Worm (Caenorhabditis elegans): Measurements from ENCODE around the gene F55A11.1.

The F55A11.1 gene

DNA sequence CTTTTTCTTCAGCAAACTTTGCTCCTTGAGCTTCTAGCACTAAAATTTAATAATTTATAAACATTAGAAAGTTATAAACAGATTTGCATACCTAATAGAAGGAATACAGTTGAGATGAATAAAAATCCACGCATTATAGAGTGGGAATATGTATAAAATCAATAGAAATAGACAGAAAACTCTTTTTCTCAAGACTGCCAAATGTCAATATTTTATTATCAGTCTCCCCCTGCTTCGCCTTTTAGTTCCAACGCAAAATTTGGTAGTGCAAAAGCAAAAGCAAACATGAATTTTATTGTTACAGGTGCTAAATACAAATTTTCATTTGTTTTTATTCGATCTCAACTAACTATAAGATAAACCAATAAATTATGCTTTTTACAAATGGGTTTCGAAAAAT is 1.3 kb downstream of the F55A11.1 start, which contains the start of gene T04F3.4:
Gene T04F3.4 (minus strand): TSS at position 187 of the 400 bp plus-strand sequence.
- TF ChIP-seq nhr-237 (tag; optimal IDR thresholded peaks at IDR 0.05) (no peak), pha-4 (tag; optimal IDR thresholded peaks at IDR 0.05) (peak; percentile 24), pqm-1 (tag; optimal IDR thresholded peaks at IDR 0.05) (no peak), nhr-25 (tag; optimal IDR thresholded peaks at IDR 0.05) (no peak), egl-27 (tag; optimal IDR thresholded peaks at IDR 0.05) (no peak), snpc-4 (tag; optimal IDR thresholded peaks at IDR 0.05) (no peak), fkh-10 (GFP tag; optimal IDR thresholded peaks at IDR 0.05) (no peak), unc-62 (GFP tag; optimal IDR thresholded peaks at IDR 0.05) (no peak), skn-1 (tag; optimal IDR thresholded peaks at IDR 0.05) (no peak), tbx-2 (tag; optimal IDR thresholded peaks at IDR 0.05) (no peak), R02D3.7 (tag; optimal IDR thresholded peaks at IDR 0.05) (no peak), nhr-43 (tag; optimal IDR thresholded peaks at IDR 0.05; ENCODE audit: poor library complexity, severe bottlenecking) (no peak), fkh-2 (tag; optimal IDR thresholded peaks at IDR 0.05) (no peak), ztf-11 (tag; optimal IDR thresholded peaks at IDR 0.05) (no peak), elt-2 (tag; optimal IDR thresholded peaks at IDR 0.05) (peak; percentile 4), eor-1 (tag; optimal IDR thresholded peaks at IDR 0.05) (no peak), ceh-28 (tag; optimal IDR thresholded peaks at IDR 0.05) (peak; percentile 8), lsy-12 (tag; optimal IDR thresholded peaks at IDR 0.05) (no peak), sea-2 (GFP tag; optimal IDR thresholded peaks at IDR 0.05) (no peak)

ce11 chrV:11760371-11760770 is 3.8 kb downstream of the F55A11.1 start, which contains the start of gene T04F3.5:
TSS of gene T04F3.5 (plus strand) at chrV:11760671.
- TF ChIP-seq pqm-1 (tag; optimal IDR thresholded peaks at IDR 0.05) (no peak), fkh-2 (tag; optimal IDR thresholded peaks at IDR 0.05) (no peak), hmg-11 (tag; optimal IDR thresholded peaks at IDR 0.05) (no peak), nhr-12 (tag; optimal IDR thresholded peaks at IDR 0.05) (no peak), lsy-12 (tag; optimal IDR thresholded peaks at IDR 0.05) (no peak), ZK546.5 (tag; optimal IDR thresholded peaks at IDR 0.05) (no peak), ceh-28 (tag; optimal IDR thresholded peaks at IDR 0.05) (no peak), ceh-82 (tag; optimal IDR thresholded peaks at IDR 0.05) (no peak), ceh-9 (tag; optimal IDR thresholded peaks at IDR 0.05) (no peak), egl-5 (tag; optimal IDR thresholded peaks at IDR 0.05) (no peak), unc-62 (GFP tag; optimal IDR thresholded peaks at IDR 0.05) (no peak), R02D3.7 (tag; optimal IDR thresholded peaks at IDR 0.05) (no peak), pha-4 (tag; optimal IDR thresholded peaks at IDR 0.05) (no peak), fos-1 (tag; optimal IDR thresholded peaks at IDR 0.05) (no peak), unc-39 (tag; optimal IDR thresholded peaks at IDR 0.05) (no peak), nhr-77 (tag; optimal IDR thresholded peaks at IDR 0.05) (no peak), skn-1 (tag; optimal IDR thresholded peaks at IDR 0.05) (no peak)

DNA sequence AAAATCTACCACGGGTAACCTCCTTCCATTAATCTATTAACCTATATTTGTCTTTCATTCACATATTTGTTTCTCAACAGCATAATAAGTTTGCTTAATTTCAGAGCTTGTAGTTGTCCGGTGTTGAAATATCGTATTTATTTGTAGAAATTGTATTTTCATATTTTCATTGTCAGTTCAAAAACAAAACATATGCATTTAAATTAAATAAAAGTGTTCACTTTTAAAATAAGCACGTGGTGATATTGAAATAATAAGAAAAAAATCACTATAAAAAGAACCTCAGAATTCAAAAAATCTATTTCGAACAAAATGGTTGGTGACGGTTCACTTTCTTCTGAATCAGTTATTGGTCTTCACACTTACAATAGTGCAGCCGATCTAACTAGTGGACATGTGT is 5.5 kb downstream of the F55A11.1 start, which contains the start of gene T04F3.3:
Gene T04F3.3 (plus strand): TSS at position 301 of the 400 bp plus-strand sequence.
- TF ChIP-seq mml-1 (tag; optimal IDR thresholded peaks at IDR 0.05), result no peak
- TF ChIP-seq nhr-67 (tag; optimal IDR thresholded peaks at IDR 0.05), result no peak
- TF ChIP-seq mdl-1 (tag; optimal IDR thresholded peaks at IDR 0.05), result no peak
- no peak for TF ChIP-seq nhr-28 (tag; optimal IDR thresholded peaks at IDR 0.05)
- no peak for TF ChIP-seq skn-1 (tag; optimal IDR thresholded peaks at IDR 0.05)
- TF ChIP-seq tbx-2 (tag; optimal IDR thresholded peaks at IDR 0.05), result no peak
- TF ChIP-seq snpc-4 (tag; optimal IDR thresholded peaks at IDR 0.05), result no peak
- no peak for TF ChIP-seq nhr-25 (tag; optimal IDR thresholded peaks at IDR 0.05)
- no peak for TF ChIP-seq nfya-1 (tag; optimal IDR thresholded peaks at IDR 0.05; ENCODE audit: insufficient read depth)
- TF ChIP-seq lsy-12 (tag; optimal IDR thresholded peaks at IDR 0.05), result no peak
- no peak for TF ChIP-seq nhr-76 (tag; optimal IDR thresholded peaks at IDR 0.05)
- no peak for TF ChIP-seq jun-1 (tag; optimal IDR thresholded peaks at IDR 0.05)
- no peak for TF ChIP-seq sea-2 (GFP tag; optimal IDR thresholded peaks at IDR 0.05)
- no peak for TF ChIP-seq elt-3 (tag; optimal IDR thresholded peaks at IDR 0.05)
- TF ChIP-seq lin-15B (tag; optimal IDR thresholded peaks at IDR 0.05), result no peak
- TF ChIP-seq nhr-11 (tag; optimal IDR thresholded peaks at IDR 0.05), result no peak

ce11 chrV:11757358-11757757 is 6.8 kb downstream of the F55A11.1 start, which contains the start of gene smoc-1:
TSS of gene smoc-1 (plus strand) at chrV:11757658.
- TF ChIP-seq pha-4 (tag; optimal IDR thresholded peaks at IDR 0.05), result no peak
- TF ChIP-seq nhr-25 (tag; optimal IDR thresholded peaks at IDR 0.05), result no peak
- TF ChIP-seq ZK546.5 (tag; optimal IDR thresholded peaks at IDR 0.05), result no peak

Data from whole organism, L3 larva.